Fruit fly (Drosophila melanogaster) whole organism, pupa: ENCODE results near the gene CG1309.

ENCODE experiments used
- CG10348 ChIP-seq: fragments of 200-800 bp; sonication (Bioruptor generic); IDR thresholded peaks from 2 replicates; pipeline ENCODE4 v1.3.6; 2022; ENCODE audit warnings: missing biosample characterization, missing genetic modification characterization
- CG12605 ChIP-seq: fragments of 200-800 bp; sonication (Bioruptor generic); IDR thresholded peaks from 2 replicates; pipeline ENCODE4 v1.3.6; 2022; ENCODE audit warnings: missing biosample characterization, missing genetic modification characterization
- CG13204 ChIP-seq: fragments of 200-800 bp; sonication (Bioruptor generic); optimal IDR thresholded peaks from 2 replicates; lab custom pipeline; 2018; ENCODE audit warnings: missing biosample characterization, mild to moderate bottlenecking, missing genetic modification characterization, moderate library complexity
- CG14655 ChIP-seq: fragments of 200-800 bp; sonication (Bioruptor generic); optimal IDR thresholded peaks from 3 replicates; lab custom pipeline; 2017; ENCODE audit warnings: mild to moderate bottlenecking, missing biosample characterization, missing genetic modification reagents, missing genetic modification characterization
- CG15710 ChIP-seq: fragments of 200-800 bp; sonication (Bioruptor generic); optimal IDR thresholded peaks from 2 replicates; lab custom pipeline; 2018; ENCODE audit warnings: missing biosample characterization, mild to moderate bottlenecking, missing genetic modification characterization, moderate library complexity
- CG17806 ChIP-seq: fragments of 200-800 bp; sonication (Bioruptor generic); optimal IDR thresholded peaks from 2 replicates; lab custom pipeline; 2018; ENCODE audit warnings: missing biosample characterization, mild to moderate bottlenecking, missing genetic modification characterization, moderate library complexity
- CG32121 ChIP-seq: fragments of 200-800 bp; sonication (Bioruptor generic); IDR thresholded peaks from 2 replicates; pipeline ENCODE4 v1.3.6; 2022; ENCODE audit warnings: missing biosample characterization, missing genetic modification characterization
- CG34367 ChIP-seq: fragments of 200-800 bp; sonication (Bioruptor generic); optimal IDR thresholded peaks from 2 replicates; lab custom pipeline; 2018; ENCODE audit warnings: missing biosample characterization, mild to moderate bottlenecking, missing genetic modification characterization
- CG4496 ChIP-seq: fragments of 200-800 bp; sonication (Bioruptor generic); IDR thresholded peaks from 3 replicates; pipeline ENCODE4 v1.3.6; 2022; ENCODE audit warnings: missing biosample characterization, missing genetic modification characterization
- CG8159 ChIP-seq: fragments of 200-800 bp; sonication (Bioruptor generic); optimal IDR thresholded peaks from 3 replicates; lab custom pipeline; 2018; ENCODE audit warnings: missing biosample characterization, mild to moderate bottlenecking, missing genetic modification characterization, moderate library complexity
- CG8301 ChIP-seq: fragments of 200-800 bp; sonication (Bioruptor generic); optimal IDR thresholded peaks from 2 replicates; lab custom pipeline; 2018; ENCODE audit warnings: missing biosample characterization, mild to moderate bottlenecking, missing genetic modification characterization
- CG9948 ChIP-seq: fragments of 200-800 bp; sonication (Bioruptor generic); optimal IDR thresholded peaks from 2 replicates; lab custom pipeline; 2018; ENCODE audit warnings: missing biosample characterization, mild to moderate bottlenecking, missing genetic modification characterization, moderate library complexity
- D1 ChIP-seq: fragments of 200-800 bp; sonication (Bioruptor generic); optimal IDR thresholded peaks from 2 replicates; lab custom pipeline; 2018; ENCODE audit warnings: missing biosample characterization, mild to moderate bottlenecking, missing genetic modification characterization, moderate library complexity
- EcR ChIP-seq: fragments of 200-800 bp; sonication (Bioruptor generic); optimal IDR thresholded peaks from 3 replicates; lab custom pipeline; 2019; ENCODE audit warnings: missing biosample characterization, missing genetic modification characterization, mild to moderate bottlenecking, moderate library complexity, missing genetic modification reagents
- Ets98B ChIP-seq: fragments of 200-800 bp; sonication (Bioruptor generic); IDR thresholded peaks from 2 replicates; pipeline ENCODE4 v1.3.6; 2022; ENCODE audit warnings: missing biosample characterization, missing genetic modification characterization
- Pif1A ChIP-seq: fragments of 200-800 bp; sonication (Bioruptor generic); optimal IDR thresholded peaks from 3 replicates; lab custom pipeline; 2016; ENCODE audit warnings: missing biosample characterization, missing genetic modification characterization
- Pif1B ChIP-seq: fragments of 200-800 bp; sonication (Bioruptor generic); optimal IDR thresholded peaks from 3 replicates; lab custom pipeline; 2016; ENCODE audit warnings: missing biosample characterization, missing genetic modification characterization
- Snoo ChIP-seq: fragments of 200-800 bp; sonication (Bioruptor generic); optimal IDR thresholded peaks from 3 replicates; lab custom pipeline; 2017; ENCODE audit warnings: missing biosample characterization, mild to moderate bottlenecking, missing genetic modification characterization, inconsistent platforms
- fd96Ca ChIP-seq: fragments of 200-800 bp; sonication (Bioruptor generic); IDR thresholded peaks from 3 replicates; pipeline ENCODE4 v1.3.6; 2022; ENCODE audit warnings: missing biosample characterization, missing genetic modification characterization
- gl ChIP-seq: fragments of 200-800 bp; sonication (Bioruptor generic); optimal IDR thresholded peaks from 2 replicates; lab custom pipeline; 2018; ENCODE audit warnings: missing biosample characterization, mild to moderate bottlenecking, missing genetic modification characterization
- rn ChIP-seq: fragments of 200-800 bp; sonication (Bioruptor generic); IDR thresholded peaks from 2 replicates; pipeline ENCODE4 v1.3.6; 2022; ENCODE audit warnings: missing biosample characterization, missing genetic modification characterization

Gene CG1309

DNA sequence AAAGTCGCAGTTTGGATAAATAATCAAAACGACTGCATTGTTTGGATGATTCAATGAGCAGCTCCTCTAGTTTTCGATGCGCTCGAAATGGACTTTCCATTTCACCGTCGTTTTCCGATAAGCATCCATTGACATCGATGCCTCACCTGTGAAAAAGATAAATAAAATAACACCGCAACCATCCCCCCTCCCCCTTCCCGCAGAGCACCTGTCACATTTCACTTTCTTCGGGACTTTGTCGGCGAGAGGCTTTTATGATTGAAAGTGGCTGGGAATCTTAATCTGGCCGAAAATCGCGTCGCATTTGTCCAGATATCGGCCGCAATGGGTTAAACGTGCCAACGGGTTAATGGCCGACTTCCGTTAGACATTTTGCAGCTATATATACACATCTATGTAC is 10.0 kb downstream of the CG1309 start:
- TF ChIP-seq D1 (tag; lab: Kevin White, UChicago) (no peak), CG32121 (GFP tag; lab: Robert Waterston, UW) (no peak), fd96Ca (GFP tag; lab: Robert Waterston, UW) (no peak), Snoo (tag; lab: Kevin White, UChicago) (no peak), CG34367 (tag; lab: Kevin White, UChicago) (no peak), CG17806 (tag; lab: Kevin White, UChicago) (no peak), rn (no peak), Pif1B (GFP tag; lab: Kevin White, UChicago) (no peak)

DNA sequence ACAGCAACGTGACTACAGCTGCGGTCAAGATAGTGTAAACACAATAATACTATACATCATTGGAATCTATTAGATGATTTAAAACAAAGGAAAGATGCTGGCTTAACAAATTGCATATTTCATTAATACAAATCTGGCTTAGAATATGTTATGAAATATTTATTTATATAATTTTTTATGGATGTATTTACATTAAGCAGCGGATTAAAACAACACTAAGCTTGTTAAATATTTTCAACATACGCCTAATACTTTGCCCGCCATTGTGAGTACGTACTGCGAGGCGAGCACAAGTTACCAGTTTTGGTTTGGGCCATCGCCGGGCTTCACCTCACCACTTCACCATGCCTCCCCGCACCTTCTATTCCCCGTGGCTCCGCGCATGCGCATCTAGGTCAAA is 10.7 kb downstream of the CG1309 start:
- TF ChIP-seq Pif1B (GFP tag; lab: Kevin White, UChicago), result peak; percentile 75
- TF ChIP-seq rn, result no peak
- TF ChIP-seq CG17806 (tag; lab: Kevin White, UChicago), result peak; percentile 76
- peak; percentile 81 for TF ChIP-seq CG9948 (tag; lab: Kevin White, UChicago)
- TF ChIP-seq Pif1A (GFP tag; lab: Kevin White, UChicago), result peak; percentile 66
- TF ChIP-seq CG8159 (tag; lab: Kevin White, UChicago), result peak; percentile 81
- TF ChIP-seq CG14655 (GFP tag; lab: Kevin White, UChicago), result peak; percentile 82
- peak; percentile 76 for TF ChIP-seq Snoo (tag; lab: Kevin White, UChicago)
- TF ChIP-seq fd96Ca (GFP tag; lab: Robert Waterston, UW), result 0 out of 3 replicates have a peak, but pooled peaks have one; percentile 24
- no peak for TF ChIP-seq EcR (GFP tag; lab: Kevin White, UChicago)
- no peak for TF ChIP-seq CG10348 (GFP tag; lab: Robert Waterston, UW)
- peak; percentile 66 for TF ChIP-seq D1 (tag; lab: Kevin White, UChicago)
- TF ChIP-seq CG12605 (GFP tag; lab: Robert Waterston, UW), result peak; percentile 78
- peak; percentile 88 for TF ChIP-seq CG8301 (tag; lab: Kevin White, UChicago)
- peak; percentile 57 for TF ChIP-seq CG34367 (tag; lab: Kevin White, UChicago)
- TF ChIP-seq Ets98B, result no peak; the same call in 1 of the 2 replicates
- TF ChIP-seq gl (tag; lab: Kevin White, UChicago), result peak; percentile 52
- TF ChIP-seq CG4496 (GFP tag; lab: Robert Waterston, UW), result peak; percentile 67; the same call in 1 of the 3 replicates
- TF ChIP-seq CG32121 (GFP tag; lab: Robert Waterston, UW), result peak; percentile 63
- TF ChIP-seq CG13204 (GFP tag; lab: Kevin White, UChicago), result no peak
- peak; percentile 81 for TF ChIP-seq CG15710 (tag; lab: Kevin White, UChicago)

DNA sequence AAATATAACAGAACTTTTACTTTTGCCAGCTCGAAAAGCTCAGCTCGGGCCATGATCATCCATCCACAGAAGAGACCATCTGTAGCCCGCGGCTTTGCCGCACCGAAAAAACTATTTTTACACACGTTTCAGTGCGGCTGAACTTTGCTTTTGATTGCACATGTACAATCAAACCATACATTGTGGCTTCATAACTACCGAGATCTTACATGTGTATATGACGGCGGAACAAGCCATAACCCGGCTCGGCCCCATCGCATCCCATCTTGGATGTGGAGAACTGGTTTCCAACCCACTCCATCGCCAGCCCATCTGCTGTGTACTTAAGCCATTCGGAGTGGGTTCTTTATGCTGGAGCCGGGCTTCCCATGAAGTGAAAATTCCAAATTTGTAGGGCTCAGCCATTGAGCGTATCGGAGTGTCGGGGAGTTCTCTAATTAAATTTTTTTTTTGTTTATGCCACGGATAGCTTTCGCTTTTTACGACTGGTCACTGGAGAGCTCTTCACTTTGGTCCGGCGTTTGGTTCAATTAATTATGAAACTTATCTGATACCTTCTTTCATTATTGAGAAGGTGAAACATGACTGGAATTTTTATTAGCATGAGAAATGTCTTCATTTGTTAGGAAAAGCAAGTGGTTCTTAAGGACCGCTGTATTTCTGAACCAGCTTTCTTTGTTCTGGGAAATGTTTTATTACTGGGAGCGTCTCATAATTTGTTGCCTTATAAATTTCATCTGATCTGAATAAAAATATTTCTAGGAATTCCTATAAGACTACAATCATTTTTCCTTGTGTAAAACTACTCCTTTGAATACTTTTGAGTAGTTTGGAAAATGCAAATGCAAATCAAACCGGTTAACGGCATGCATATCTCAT is 12.0 kb downstream of the CG1309 start:
- TF ChIP-seq Pif1B (GFP tag; lab: Kevin White, UChicago) (no peak), CG13204 (GFP tag; lab: Kevin White, UChicago) (no peak), CG17806 (tag; lab: Kevin White, UChicago) (peak; percentile 33), Snoo (tag; lab: Kevin White, UChicago) (no peak), CG8159 (tag; lab: Kevin White, UChicago) (peak; percentile 33), CG12605 (GFP tag; lab: Robert Waterston, UW) (no peak), Ets98B (no peak), gl (tag; lab: Kevin White, UChicago) (no peak), EcR (GFP tag; lab: Kevin White, UChicago) (peak; percentile 51), CG15710 (tag; lab: Kevin White, UChicago) (peak; percentile 6), CG34367 (tag; lab: Kevin White, UChicago) (no peak), CG4496 (GFP tag; lab: Robert Waterston, UW) (0 out of 3 replicates have a peak, but pooled peaks have one; percentile 25), Pif1A (GFP tag; lab: Kevin White, UChicago) (no peak), fd96Ca (GFP tag; lab: Robert Waterston, UW) (no peak), CG32121 (GFP tag; lab: Robert Waterston, UW) (no peak), D1 (tag; lab: Kevin White, UChicago) (peak; percentile 8), CG10348 (GFP tag; lab: Robert Waterston, UW) (no peak), CG9948 (tag; lab: Kevin White, UChicago) (peak; percentile 53), CG14655 (GFP tag; lab: Kevin White, UChicago) (peak; percentile 83), rn (no peak), CG8301 (tag; lab: Kevin White, UChicago) (peak; percentile 66)

DNA sequence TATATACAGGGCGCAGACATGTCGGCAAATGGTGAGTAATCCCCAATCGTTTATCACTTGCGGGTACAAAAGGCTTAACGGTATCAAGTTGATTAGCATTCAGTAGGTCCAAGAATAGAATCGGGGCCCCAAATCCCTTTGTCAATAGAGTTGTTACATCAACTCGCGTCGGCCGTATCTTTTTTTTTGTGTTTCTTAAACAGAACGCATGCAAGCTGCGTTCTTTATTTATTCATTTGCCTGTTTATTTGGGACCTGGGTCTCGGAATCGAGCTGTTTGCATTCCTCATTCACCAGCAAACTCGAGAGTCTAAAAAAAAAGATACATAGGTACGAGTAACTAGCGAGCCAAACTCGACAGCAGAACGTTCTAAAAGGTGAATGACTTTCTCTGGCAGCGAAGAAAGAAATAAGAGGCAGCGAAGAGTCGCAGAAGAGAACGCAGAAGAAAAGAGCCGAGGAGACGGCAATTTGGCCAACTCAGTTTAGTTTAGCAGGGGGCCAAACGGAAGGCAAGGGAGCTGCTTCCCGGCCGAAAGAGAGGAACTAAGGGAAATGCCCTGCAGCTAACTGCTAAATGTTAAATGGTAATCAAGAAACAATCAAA is 13.0 kb downstream of the CG1309 start:
- TF ChIP-seq CG17806 (tag; lab: Kevin White, UChicago) (no peak), EcR (GFP tag; lab: Kevin White, UChicago) (peak; percentile 91), Pif1A (GFP tag; lab: Kevin White, UChicago) (no peak)

DNA sequence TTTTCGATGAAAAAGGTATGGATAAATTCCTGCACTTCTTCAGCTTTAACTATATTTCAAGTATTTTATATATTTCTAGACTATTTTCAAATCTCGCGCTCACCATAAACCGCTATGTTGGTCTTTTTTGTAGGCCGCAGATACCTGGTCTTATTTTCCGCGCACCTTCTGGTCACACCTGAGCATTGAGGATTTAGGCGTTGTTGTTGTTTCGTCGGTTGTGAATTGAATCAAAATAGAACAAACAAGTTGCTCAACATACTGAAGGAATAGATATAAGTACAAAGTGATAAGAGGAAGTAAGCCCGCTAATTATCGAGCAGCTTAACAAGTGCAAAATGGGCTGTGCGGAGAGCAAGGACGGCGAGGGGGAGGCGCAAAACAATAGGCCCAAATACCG is 18.6 kb downstream of the CG1309 start, which contains the start of gene Ctl1:
Gene Ctl1, plus strand, starts transcription at position 167 of the 400 bp plus-strand sequence.
- TF ChIP-seq Ets98B (no peak), D1 (tag; lab: Kevin White, UChicago) (no peak), CG15710 (tag; lab: Kevin White, UChicago) (no peak), EcR (GFP tag; lab: Kevin White, UChicago) (no peak)
